Worm (Caenorhabditis elegans) whole organism, L2 larva: Measurements from ENCODE around the gene ZC487.1.

Source experiments
- ZK546.5 ChIP-seq: sonication (generic microtip); optimal IDR thresholded peaks from 2 replicates; lab custom pipeline; 2017; ENCODE audit warnings: missing biosample characterization, missing genetic modification characterization
- alr-1 ChIP-seq: fragments of 150-350 bp; optimal IDR thresholded peaks from 2 replicates; lab custom pipeline; 2014; ENCODE audit warnings: missing biosample characterization, missing genetic modification characterization
- ceh-82 ChIP-seq: fragments of 150-350 bp; optimal IDR thresholded peaks from 2 replicates; lab custom pipeline; 2014; ENCODE audit warnings: missing biosample characterization, missing genetic modification characterization
- gmeb-1 ChIP-seq: fragments of 150-350 bp; optimal IDR thresholded peaks from 2 replicates; lab custom pipeline; 2014; ENCODE audit warnings: missing biosample characterization, missing genetic modification characterization
- lin-39 ChIP-seq: fragments of 150-350 bp; optimal IDR thresholded peaks from 2 replicates; lab custom pipeline; 2014; ENCODE audit warnings: missing biosample characterization, missing genetic modification reagents, missing genetic modification characterization
- lsy-2 ChIP-seq, 2 experiments: fragments of 150-350 bp in 1 of 2; sonication (generic microtip) in 1 of 2; optimal IDR thresholded peaks; 2 replicates each; lab custom pipeline; 2014 to 2017; ENCODE audit warnings: missing biosample characterization in 2 of 2, missing genetic modification characterization in 2 of 2
- nhr-10 ChIP-seq: sonication (generic microtip); optimal IDR thresholded peaks from 2 replicates; lab custom pipeline; 2017; ENCODE audit warnings: missing biosample characterization, missing genetic modification characterization
- nhr-11 ChIP-seq: fragments of 150-350 bp; optimal IDR thresholded peaks from 2 replicates; lab custom pipeline; 2014; ENCODE audit warnings: missing biosample characterization, missing genetic modification characterization
- nhr-12 ChIP-seq: fragments of 150-350 bp; optimal IDR thresholded peaks from 2 replicates; lab custom pipeline; 2014; ENCODE audit warnings: missing biosample characterization, missing genetic modification characterization
- nhr-23 ChIP-seq: fragments of 150-350 bp; optimal IDR thresholded peaks from 2 replicates; lab custom pipeline; 2014; ENCODE audit warnings: missing biosample characterization, missing genetic modification reagents, missing genetic modification characterization
- skn-1 ChIP-seq: sonication (generic microtip); optimal IDR thresholded peaks from 2 replicates; lab custom pipeline; 2017; ENCODE audit warnings: missing biosample characterization, missing genetic modification characterization

DNA sequence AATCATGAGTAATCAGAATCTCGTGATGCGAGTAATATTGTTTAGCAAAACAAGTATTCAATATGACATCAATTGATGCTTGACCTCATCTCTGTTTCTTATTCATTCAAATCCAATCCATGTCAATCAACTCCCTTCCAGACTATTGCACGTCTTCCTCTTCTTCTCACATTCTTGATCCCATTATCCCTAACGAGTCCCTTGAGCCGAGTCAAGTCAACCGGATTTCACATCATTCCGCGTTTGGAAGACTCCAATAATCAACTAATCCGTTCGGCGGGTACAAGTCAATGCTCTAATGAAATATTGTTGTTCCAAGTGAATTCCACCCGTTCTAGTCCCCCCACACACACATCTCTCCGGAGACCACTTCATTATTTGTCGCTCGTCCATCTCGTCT lies 1.0 kb upstream of the ZC487.1 start:
- no peak for TF ChIP-seq nhr-23 (tag; lab: Kevin White, UChicago)
- TF ChIP-seq nhr-11 (tag; lab: Kevin White, UChicago), result no peak
- no peak for TF ChIP-seq alr-1 (tag; lab: Kevin White, UChicago)
- no peak for TF ChIP-seq gmeb-1
- no peak for TF ChIP-seq nhr-10 (tag; lab: Kevin White, UChicago)
- TF ChIP-seq ceh-82 (tag; lab: Kevin White, UChicago), result no peak
- no peak for TF ChIP-seq nhr-12
- TF ChIP-seq lsy-2 (tag; optimal IDR thresholded peaks at IDR 0.05; lab: Kevin White, UChicago), result no peak
- no peak for TF ChIP-seq ZK546.5
- TF ChIP-seq lin-39, result no peak
- no peak for TF ChIP-seq skn-1 (tag; lab: Kevin White, UChicago)
